Fruit fly (Drosophila melanogaster): ENCODE results near the gene Gr10b.
A peak's percentile ranks its signal among the peaks of the same experiment; 100 is the strongest.

Gr10b gene

dm6 chrX:11389494-11390447 is 23.2 kb downstream of the Gr10b start (continued):
- TF ChIP-seq Deaf1 (tag; optimal IDR thresholded peaks at IDR 0.05) (peak; percentile 44), Doc3 (GFP tag; IDR thresholded peaks at IDR 0.05; ENCODE audit: partially characterized antibody) (peak; percentile 69), Adf1 (GFP tag; IDR thresholded peaks at IDR 0.05) (peak; percentile 82), Neu2 (GFP tag; optimal IDR thresholded peaks at IDR 0.05; ENCODE audit: borderline replicate concordance) (no peak), MESR4 (GFP tag; optimal IDR thresholded peaks at IDR 0.05) (peak; percentile 80), zen2 (GFP tag; IDR thresholded peaks at IDR 0.05; ENCODE audit: partially characterized antibody) (peak; percentile 74), CG13775 (GFP tag; optimal IDR thresholded peaks at IDR 0.05) (no peak), HmgD (GFP tag; optimal IDR thresholded peaks at IDR 0.05) (no peak), rib (GFP tag; IDR thresholded peaks at IDR 0.05) (peak; percentile 29; the same call in 1 of the 2 replicates), caup (GFP tag; optimal IDR thresholded peaks at IDR 0.05; ENCODE audit: severe bottlenecking) (peak; percentile 6), CG12659 (GFP tag; optimal IDR thresholded peaks at IDR 0.05) (peak; percentile 63), Lhr (GFP tag; optimal IDR thresholded peaks at IDR 0.05) (peak; percentile 49), CG2116 (GFP tag; optimal IDR thresholded peaks at IDR 0.05) (peak; percentile 56), tna (GFP tag; IDR thresholded peaks at IDR 0.05; ENCODE audit: partially characterized antibody) (peak; percentile 88), CG17359 (tag; optimal IDR thresholded peaks at IDR 0.05) (peak; percentile 2), trem (tag; optimal IDR thresholded peaks at IDR 0.05) (peak; percentile 47), cwo (GFP tag; optimal IDR thresholded peaks at IDR 0.05) (no peak), E2f2 (GFP tag; IDR thresholded peaks at IDR 0.05) (0 out of 2 replicates have a peak, but pooled peaks have one; percentile 15), CG13287 (GFP tag; IDR thresholded peaks at IDR 0.05; ENCODE audit: partially characterized antibody) (peak; percentile 76), CG16813 (GFP tag; IDR thresholded peaks at IDR 0.05; ENCODE audit: partially characterized antibody) (peak; percentile 70), HLH4C (GFP tag; IDR thresholded peaks at IDR 0.05; ENCODE audit: partially characterized antibody) (peak; percentile 94), fru (optimal IDR thresholded peaks at IDR 0.05) (no peak), CG9797 (GFP tag; optimal IDR thresholded peaks at IDR 0.05) (peak; percentile 65), CG2712 (tag; optimal IDR thresholded peaks at IDR 0.05) (no peak), trh (GFP tag; optimal IDR thresholded peaks at IDR 0.05) (no peak), Hr39 (optimal IDR thresholded peaks at IDR 0.05) (peak; percentile 58), hth (optimal IDR thresholded peaks at IDR 0.05) (no peak), Pdp1 (GFP tag; optimal IDR thresholded peaks at IDR 0.05) (peak in 1 of 2 experiments; percentile 7), CG3995 (GFP tag; optimal IDR thresholded peaks at IDR 0.05) (no peak), mld (GFP tag; IDR thresholded peaks at IDR 0.05; ENCODE audit: partially characterized antibody) (peak; percentile 65; the same call in 1 of the 3 replicates), Scr (GFP tag; IDR thresholded peaks at IDR 0.05; ENCODE audit: partially characterized antibody) (peak; percentile 78), fu2 (GFP tag; optimal IDR thresholded peaks at IDR 0.05) (no peak), so (GFP tag; IDR thresholded peaks at IDR 0.05) (0 out of 3 replicates have a peak, but pooled peaks have one; percentile 30), unpg (GFP tag; optimal IDR thresholded peaks at IDR 0.05) (no peak), CG1832 (GFP tag; optimal IDR thresholded peaks at IDR 0.05) (peak; percentile 56), stc (GFP tag; IDR thresholded peaks at IDR 0.05) (peak; percentile 60; the same call in 1 of the 2 replicates), Hmr (GFP tag; optimal IDR thresholded peaks at IDR 0.05) (peak; percentile 13), CG4360 (GFP tag; IDR thresholded peaks at IDR 0.05) (peak; percentile 94), Dref (GFP tag; IDR thresholded peaks at IDR 0.05) (peak; percentile 65), CG4617 (GFP tag; optimal IDR thresholded peaks at IDR 0.05; ENCODE audit: borderline replicate concordance) (peak; percentile 49), Bgb (GFP tag; IDR thresholded peaks at IDR 0.05; ENCODE audit: partially characterized antibody) (peak; percentile 71), Atf-2 (GFP tag; optimal IDR thresholded peaks at IDR 0.05) (no peak), CoRest (tag; optimal IDR thresholded peaks at IDR 0.05) (peak; percentile 6), lbe (GFP tag; optimal IDR thresholded peaks at IDR 0.05) (peak; percentile 9), Med (GFP tag) (peak; percentile 54), CG15514 (GFP tag; optimal IDR thresholded peaks at IDR 0.05) (peak; percentile 16), BtbVII (GFP tag; optimal IDR thresholded peaks at IDR 0.05) (peak; percentile 25)
